Worm (Caenorhabditis elegans) whole organism, L2 larva: ENCODE measurements around the gene ZK105.8.

Experiments used
- C34F6.9 ChIP-seq: fragments of 150-350 bp; optimal IDR thresholded peaks from 2 replicates; lab custom pipeline; 2014; ENCODE audit warnings: missing biosample characterization, missing genetic modification characterization
- F13H6.1 ChIP-seq: sonication (generic microtip); optimal IDR thresholded peaks from 2 replicates; lab custom pipeline; 2016; ENCODE audit warnings: missing genetic modification characterization, missing compliant biosample characterization
- R02D3.7 ChIP-seq: fragments of 150-350 bp; optimal IDR thresholded peaks from 2 replicates; lab custom pipeline; 2014; ENCODE audit warnings: missing biosample characterization, missing genetic modification characterization
- Y55F3AM.14 ChIP-seq: fragments of 200-800 bp; sonication (Bioruptor generic); optimal IDR thresholded peaks from 2 replicates; lab custom pipeline; 2018; ENCODE audit warnings: mild to moderate bottlenecking, missing genetic modification characterization, missing compliant biosample characterization
- ZK546.5 ChIP-seq: sonication (generic microtip); optimal IDR thresholded peaks from 2 replicates; lab custom pipeline; 2017; ENCODE audit warnings: missing biosample characterization, missing genetic modification characterization
- alr-1 ChIP-seq: fragments of 150-350 bp; optimal IDR thresholded peaks from 2 replicates; lab custom pipeline; 2014; ENCODE audit warnings: missing biosample characterization, missing genetic modification characterization
- aly-2 ChIP-seq: fragments of 150-350 bp; optimal IDR thresholded peaks from 2 replicates; lab custom pipeline; 2014; ENCODE audit warnings: missing biosample characterization, missing genetic modification characterization
- ama-1 ChIP-seq: fragments of 150-350 bp; optimal IDR thresholded peaks from 2 replicates; lab custom pipeline; 2018; ENCODE audit warnings: inconsistent platforms
- blmp-1 ChIP-seq: sonication (generic microtip); optimal IDR thresholded peaks from 2 replicates; lab custom pipeline; 2017; ENCODE audit warnings: missing genetic modification characterization, mild to moderate bottlenecking, missing compliant biosample characterization, antibody characterized with exemption, moderate library complexity; ENCODE audit not compliant: insufficient read depth
- ceh-16 ChIP-seq: fragments of 150-350 bp; optimal IDR thresholded peaks from 2 replicates; lab custom pipeline; 2014; ENCODE audit warnings: missing biosample characterization, missing genetic modification characterization
- ceh-82 ChIP-seq: fragments of 150-350 bp; optimal IDR thresholded peaks from 2 replicates; lab custom pipeline; 2014; ENCODE audit warnings: missing biosample characterization, missing genetic modification characterization
- crh-2 ChIP-seq: sonication (generic microtip); optimal IDR thresholded peaks from 2 replicates; lab custom pipeline; 2017; ENCODE audit warnings: missing biosample characterization, missing genetic modification characterization
- egl-27 ChIP-seq: sonication (generic microtip); optimal IDR thresholded peaks from 3 replicates; lab custom pipeline; 2017; ENCODE audit warnings: missing biosample characterization, missing genetic modification reagents, missing genetic modification characterization
- elt-1 ChIP-seq: fragments of 150-350 bp; optimal IDR thresholded peaks from 2 replicates; lab custom pipeline; 2014; ENCODE audit warnings: missing biosample characterization, missing genetic modification characterization
- elt-3 ChIP-seq: sonication (generic microtip); optimal IDR thresholded peaks from 2 replicates; lab custom pipeline; 2017; ENCODE audit warnings: missing biosample characterization, missing genetic modification characterization
- fos-1 ChIP-seq: fragments of 150-350 bp; optimal IDR thresholded peaks from 2 replicates; lab custom pipeline; 2014; ENCODE audit warnings: missing biosample characterization, missing genetic modification characterization
- gmeb-1 ChIP-seq: fragments of 150-350 bp; optimal IDR thresholded peaks from 2 replicates; lab custom pipeline; 2014; ENCODE audit warnings: missing biosample characterization, missing genetic modification characterization
- lin-11 ChIP-seq: fragments of 150-350 bp; sonication (generic microtip); optimal IDR thresholded peaks from 2 replicates; lab custom pipeline; 2014; ENCODE audit warnings: missing biosample characterization, missing genetic modification characterization, inconsistent platforms, mixed read lengths
- lin-13 ChIP-seq: fragments of 150-350 bp; optimal IDR thresholded peaks from 2 replicates; lab custom pipeline; 2014; ENCODE audit warnings: missing biosample characterization, missing genetic modification reagents, missing genetic modification characterization
- lin-39 ChIP-seq: fragments of 150-350 bp; optimal IDR thresholded peaks from 2 replicates; lab custom pipeline; 2014; ENCODE audit warnings: missing biosample characterization, missing genetic modification reagents, missing genetic modification characterization
- lsy-2 ChIP-seq, 2 experiments: fragments of 150-350 bp in 1 of 2; sonication (generic microtip) in 1 of 2; optimal IDR thresholded peaks; 2 replicates each; lab custom pipeline; 2014 to 2017; ENCODE audit warnings: missing biosample characterization in 2 of 2, missing genetic modification characterization in 2 of 2
- mab-5 ChIP-seq: fragments of 150-350 bp; optimal IDR thresholded peaks from 2 replicates; lab custom pipeline; 2014; ENCODE audit warnings: missing biosample characterization, missing genetic modification characterization
- mdl-1 ChIP-seq, 2 experiments: fragments of 150-350 bp in 1 of 2; sonication (generic microtip) in 1 of 2; optimal IDR thresholded peaks; 2 replicates each; lab custom pipeline; 2017; ENCODE audit warnings: missing biosample characterization in 2 of 2, missing genetic modification characterization in 2 of 2
- nhr-11 ChIP-seq: fragments of 150-350 bp; optimal IDR thresholded peaks from 2 replicates; lab custom pipeline; 2014; ENCODE audit warnings: missing biosample characterization, missing genetic modification characterization
- nhr-12 ChIP-seq: fragments of 150-350 bp; optimal IDR thresholded peaks from 2 replicates; lab custom pipeline; 2014; ENCODE audit warnings: missing biosample characterization, missing genetic modification characterization
- nhr-129 ChIP-seq: fragments of 150-350 bp; optimal IDR thresholded peaks from 2 replicates; lab custom pipeline; 2014; ENCODE audit warnings: missing biosample characterization, missing genetic modification characterization
- nhr-23 ChIP-seq: fragments of 150-350 bp; optimal IDR thresholded peaks from 2 replicates; lab custom pipeline; 2014; ENCODE audit warnings: missing biosample characterization, missing genetic modification reagents, missing genetic modification characterization
- nhr-237 ChIP-seq: fragments of 150-350 bp; optimal IDR thresholded peaks from 2 replicates; lab custom pipeline; 2014; ENCODE audit warnings: missing biosample characterization, missing genetic modification characterization
- nhr-6 ChIP-seq: fragments of 150-350 bp; optimal IDR thresholded peaks from 2 replicates; lab custom pipeline; 2014; ENCODE audit warnings: missing biosample characterization, missing genetic modification characterization
- nhr-77 ChIP-seq: fragments of 150-350 bp; optimal IDR thresholded peaks from 2 replicates; lab custom pipeline; 2014; ENCODE audit warnings: missing biosample characterization, missing genetic modification characterization
- sem-4 ChIP-seq: fragments of 150-350 bp; optimal IDR thresholded peaks from 2 replicates; lab custom pipeline; 2014; ENCODE audit warnings: missing biosample characterization, missing genetic modification reagents, missing genetic modification characterization
- sma-3 ChIP-seq: sonication (generic microtip); optimal IDR thresholded peaks from 2 replicates; lab custom pipeline; 2016; ENCODE audit warnings: missing genetic modification reagents, missing genetic modification characterization, missing compliant biosample characterization
- sma-9 ChIP-seq, 2 experiments: fragments of 150-350 bp in 1 of 2; sonication (generic microtip) in 1 of 2; optimal IDR thresholded peaks; 2 replicates each; lab custom pipeline; 2014 to 2016; ENCODE audit warnings: missing genetic modification characterization in 2 of 2, mild to moderate bottlenecking in 1 of 2, missing biosample characterization in 1 of 2, missing compliant biosample characterization in 1 of 2, missing genetic modification reagents in 1 of 2, moderate library complexity in 1 of 2
- unc-39 ChIP-seq: fragments of 150-350 bp; optimal IDR thresholded peaks from 2 replicates; lab custom pipeline; 2014; ENCODE audit warnings: missing biosample characterization, missing genetic modification characterization
- zag-1 ChIP-seq: fragments of 150-350 bp; optimal IDR thresholded peaks from 2 replicates; lab custom pipeline; 2014; ENCODE audit warnings: missing biosample characterization, missing genetic modification characterization

Gene ZK105.8

DNA sequence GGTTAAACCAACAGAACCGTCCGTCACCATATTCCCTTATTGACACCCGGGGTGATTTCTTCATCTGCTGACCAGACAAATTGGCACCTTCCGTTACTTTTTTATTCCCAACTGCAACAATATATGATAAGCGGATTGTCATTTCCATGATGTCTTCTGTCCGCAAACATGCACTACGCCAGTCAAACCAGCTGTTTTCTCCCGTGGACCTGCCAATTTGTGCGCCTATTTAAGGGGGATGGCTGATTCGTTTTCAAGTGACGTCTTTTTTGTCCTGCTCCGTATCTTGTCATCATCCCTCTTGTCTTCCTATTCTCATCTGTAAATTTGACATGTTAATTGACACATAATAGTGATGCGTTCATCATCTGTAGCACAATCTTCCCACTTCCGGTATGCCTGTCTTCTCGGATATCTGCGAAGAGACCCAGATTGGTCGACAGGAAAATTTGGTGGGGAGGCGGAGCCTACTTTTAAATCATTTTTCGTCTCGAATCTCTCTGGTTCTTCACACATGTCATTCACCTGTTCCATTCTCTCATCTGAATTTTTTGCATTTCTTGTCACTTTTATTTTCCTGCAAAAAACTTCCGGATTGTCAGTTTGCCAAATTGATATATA, 23.8 kb downstream of the ZK105.8 start:
- TF ChIP-seq gmeb-1 (tag; lab: Kevin White, UChicago) (no peak), ceh-82 (tag; lab: Kevin White, UChicago) (no peak), ama-1 (lab: Kevin White, UChicago) (no peak), ZK546.5 (tag; lab: Kevin White, UChicago) (no peak), elt-3 (tag; lab: Kevin White, UChicago) (no peak), zag-1 (tag; lab: Kevin White, UChicago) (no peak), aly-2 (tag; lab: Kevin White, UChicago) (no peak), mdl-1 (tag; optimal IDR thresholded peaks at IDR 0.05; lab: Kevin White, UChicago) (no peak), alr-1 (tag; lab: Kevin White, UChicago) (no peak), lin-13 (GFP tag; lab: Kevin White, UChicago) (no peak), nhr-12 (tag; lab: Kevin White, UChicago) (no peak), sma-3 (no peak), nhr-237 (no peak), ceh-16 (tag; lab: Kevin White, UChicago) (no peak), nhr-11 (no peak), nhr-77 (tag; lab: Kevin White, UChicago) (no peak)

- TF ChIP-seq crh-2: no peak
- TF ChIP-seq ama-1 (lab: Kevin White, UChicago): no peak
- no peak for TF ChIP-seq Y55F3AM.14 (GFP tag; lab: Kevin White, UChicago)
- no peak for TF ChIP-seq nhr-12 (tag; lab: Kevin White, UChicago)
- TF ChIP-seq elt-1 (tag; lab: Kevin White, UChicago): no peak
- no peak for TF ChIP-seq gmeb-1 (tag; lab: Kevin White, UChicago)
- TF ChIP-seq nhr-129 (tag; lab: Kevin White, UChicago): no peak
- no peak for TF ChIP-seq R02D3.7 (tag; lab: Kevin White, UChicago)
- no peak for TF ChIP-seq lsy-2 (tag; optimal IDR thresholded peaks at IDR 0.05; lab: Kevin White, UChicago)
Measured at ce11 chrV:7749708-7750107, 25.4 kb downstream of the ZK105.8 start.

DNA sequence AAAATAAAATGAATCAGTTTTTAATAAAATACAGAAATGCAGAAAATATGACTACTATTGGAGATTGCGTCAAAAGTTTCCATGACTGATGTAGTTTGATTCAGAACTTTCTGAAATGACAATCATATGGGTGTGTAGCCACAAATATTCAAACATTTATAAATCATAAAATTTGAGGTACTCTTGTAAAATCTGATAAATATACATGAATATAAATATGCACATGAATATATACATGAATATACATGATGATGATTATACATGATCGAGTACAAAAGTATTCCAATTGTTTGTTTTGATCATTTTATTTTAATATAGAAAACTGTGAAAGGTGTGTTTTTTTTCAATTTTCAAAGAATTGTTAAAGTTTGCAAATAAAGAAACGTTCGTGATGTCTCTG, 30.3 kb downstream of the ZK105.8 start, which contains the start of gene T05B11.4:
Gene T05B11.4, minus strand, starts transcription at position 101 of the 400 bp plus-strand sequence.
- TF ChIP-seq mab-5 (no peak), Y55F3AM.14 (GFP tag; lab: Kevin White, UChicago) (no peak), sem-4 (no peak), lin-39 (tag; lab: Kevin White, UChicago) (no peak), nhr-12 (tag; lab: Kevin White, UChicago) (no peak)

DNA sequence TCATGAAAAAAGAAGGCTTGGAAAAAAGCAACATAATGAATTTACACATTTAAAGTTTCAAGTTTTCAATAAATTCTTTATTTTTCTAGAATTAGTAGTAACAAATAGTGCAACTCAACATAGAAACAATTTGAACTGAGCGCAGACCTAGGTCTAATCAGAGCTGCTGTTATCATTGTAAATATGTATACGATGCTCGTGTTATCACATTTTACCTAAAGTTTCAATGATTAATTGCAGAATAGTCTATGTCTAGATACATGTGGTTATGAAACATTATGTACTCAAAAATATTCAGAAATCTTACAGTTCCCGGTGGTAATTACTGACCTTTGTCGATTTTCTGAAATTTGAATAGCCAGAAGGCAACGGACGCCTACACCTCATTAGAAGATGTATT, 31.7 kb downstream of the ZK105.8 start:
- TF ChIP-seq ama-1 (lab: Kevin White, UChicago) (no peak), nhr-23 (tag; lab: Kevin White, UChicago) (no peak), sma-3 (no peak), alr-1 (tag; lab: Kevin White, UChicago) (no peak), blmp-1 (tag; lab: Kevin White, UChicago) (no peak), nhr-6 (no peak), ceh-82 (tag; lab: Kevin White, UChicago) (no peak), elt-1 (tag; lab: Kevin White, UChicago) (no peak), sma-9 (GFP tag; optimal IDR thresholded peaks at IDR 0.05; lab: Kevin White, UChicago) (peak; percentile 14), sma-9 (tag; optimal IDR thresholded peaks at IDR 0.05; lab: Kevin White, UChicago) (no peak), mab-5 (no peak), lin-11 (no peak), F13H6.1 (tag; lab: Kevin White, UChicago) (no peak), nhr-77 (tag; lab: Kevin White, UChicago) (no peak), unc-39 (tag; lab: Kevin White, UChicago) (no peak), fos-1 (tag; lab: Kevin White, UChicago) (peak; percentile 5), egl-27 (tag; lab: Kevin White, UChicago) (no peak), lsy-2 (tag; optimal IDR thresholded peaks at IDR 0.05; lab: Kevin White, UChicago) (no peak), C34F6.9 (no peak)
- TF ChIP-seq, all 48 proteins: peak for 2
